Worm (Caenorhabditis elegans) whole organism, L4 larva: Measurements from ENCODE around the gene Y54G2A.10.

Experiments used
- F49E8.2 ChIP-seq: sonication (generic microtip); optimal IDR thresholded peaks from 2 replicates; lab custom pipeline; 2016; ENCODE audit warnings: missing compliant biosample characterization, mild to moderate bottlenecking, missing genetic modification characterization, borderline replicate concordance
- T20F7.1 ChIP-seq: fragments of 200-800 bp; sonication (Bioruptor generic); optimal IDR thresholded peaks from 2 replicates; lab custom pipeline; 2018; ENCODE audit warnings: mild to moderate bottlenecking, missing genetic modification characterization, missing compliant biosample characterization
- ZK337.2 ChIP-seq: fragments of 200-800 bp; sonication (Bioruptor generic); IDR thresholded peaks from 2 replicates; pipeline ENCODE4 v1.3.6; 2022; ENCODE audit warnings: missing genetic modification reagents, missing genetic modification characterization, missing compliant biosample characterization
- aha-1 ChIP-seq: fragments of 150-350 bp; peaks from one replicate; lab custom pipeline; 2014; ENCODE audit warnings: missing biosample characterization, missing genetic modification characterization
- egl-27 ChIP-seq: sonication (generic microtip); optimal IDR thresholded peaks from 3 replicates; lab custom pipeline; 2017; ENCODE audit warnings: missing biosample characterization, missing genetic modification reagents, missing genetic modification characterization
- lsy-2 ChIP-seq, 2 experiments: fragments of 150-350 bp in 1 of 2; sonication (generic microtip) in 1 of 2; optimal IDR thresholded peaks; 2 replicates each; lab custom pipeline; 2014 to 2017; ENCODE audit warnings: missing biosample characterization in 2 of 2, missing genetic modification characterization in 2 of 2
- nhr-237 ChIP-seq: sonication (generic microtip); optimal IDR thresholded peaks from 2 replicates; lab custom pipeline; 2017; ENCODE audit warnings: missing biosample characterization, missing genetic modification characterization
- rbr-2 ChIP-seq: sonication (generic microtip); optimal IDR thresholded peaks from 2 replicates; lab custom pipeline; 2016; ENCODE audit warnings: missing genotype, missing genetic modification characterization, missing compliant biosample characterization
- ztf-11 ChIP-seq: fragments of 150-350 bp; optimal IDR thresholded peaks from 2 replicates; lab custom pipeline; 2014; ENCODE audit warnings: missing biosample characterization, missing genetic modification characterization

DNA sequence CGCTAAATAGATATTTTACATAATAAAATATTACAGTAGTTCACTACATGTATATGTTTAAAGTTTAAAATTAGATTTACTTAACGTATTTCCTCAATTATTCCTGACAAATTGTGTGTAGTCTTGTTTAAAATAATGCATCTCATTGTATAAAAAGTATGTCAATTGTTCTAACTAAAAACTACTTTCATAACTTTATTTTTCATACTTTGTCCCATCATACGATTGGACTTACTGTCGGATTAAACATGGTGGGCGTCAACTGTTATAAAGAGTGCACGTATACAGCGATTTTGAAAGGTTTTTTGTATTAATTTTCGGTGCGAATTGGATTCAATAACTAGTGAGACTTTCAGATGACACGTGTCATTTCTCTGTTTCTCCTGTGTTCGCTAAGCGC is 4.2 kb downstream of the Y54G2A.10 start, which contains the start of gene Y54G2A.32:
- TF ChIP-seq ztf-11 (tag; lab: Kevin White, UChicago) (no peak), aha-1 (tag; lab: Kevin White, UChicago) (peak; percentile 61), lsy-2 (tag; optimal IDR thresholded peaks at IDR 0.05; lab: Kevin White, UChicago) (no peak), nhr-237 (tag; lab: Kevin White, UChicago) (no peak), F49E8.2 (no peak), egl-27 (no peak), rbr-2 (tag; lab: Kevin White, UChicago) (no peak), T20F7.1 (GFP tag; lab: Kevin White, UChicago) (no peak), ZK337.2 (no peak)
